Worm (Caenorhabditis elegans) whole organism, early embryonic: Measurements from ENCODE around the gene prkl-1.

Experiments used
- B0310.2 ChIP-seq: sonication (generic microtip); optimal IDR thresholded peaks from 2 replicates; lab custom pipeline; 2016; ENCODE audit warnings: mild to moderate bottlenecking, missing genetic modification characterization, missing compliant biosample characterization
- F13C5.2 ChIP-seq: sonication (generic microtip); optimal IDR thresholded peaks from 2 replicates; lab custom pipeline; 2017; ENCODE audit warnings: mild to moderate bottlenecking, missing genetic modification characterization, inconsistent platforms, missing compliant biosample characterization
- ama-1 ChIP-seq: fragments of 150-350 bp; optimal IDR thresholded peaks from 2 replicates; lab custom pipeline; 2014
- ceh-13 ChIP-seq: fragments of 200-800 bp; sonication (Bioruptor generic); optimal IDR thresholded peaks from 2 replicates; lab custom pipeline; 2018; ENCODE audit warnings: mild to moderate bottlenecking, missing genetic modification characterization, missing compliant biosample characterization
- flt-1 ChIP-seq: fragments of 200-800 bp; sonication (Bioruptor generic); IDR thresholded peaks from 2 replicates; pipeline ENCODE4 v1.3.6; 2022; ENCODE audit warnings: missing genetic modification characterization, missing compliant biosample characterization
- hmg-4 ChIP-seq: fragments of 200-800 bp; sonication (Bioruptor generic); optimal IDR thresholded peaks from 2 replicates; lab custom pipeline; 2018; ENCODE audit warnings: mild to moderate bottlenecking, missing genetic modification characterization, missing compliant biosample characterization
- hnd-1 ChIP-seq: sonication (generic microtip); optimal IDR thresholded peaks from 2 replicates; lab custom pipeline; 2016; ENCODE audit warnings: missing genetic modification characterization, missing compliant biosample characterization
- scrt-1 ChIP-seq: fragments of 200-800 bp; sonication (Bioruptor generic); IDR thresholded peaks from 2 replicates; pipeline ENCODE4 v1.3.6; 2022; ENCODE audit warnings: missing genetic modification characterization, missing compliant biosample characterization
- sea-1 ChIP-seq: fragments of 200-800 bp; sonication (Bioruptor generic); conservative IDR thresholded peaks from 2 replicates; pipeline ENCODE4 v1.3.6; 2022; ENCODE audit warnings: missing genetic modification characterization, missing compliant biosample characterization
- tbx-37 ChIP-seq: fragments of 200-800 bp; sonication (Bioruptor generic); conservative IDR thresholded peaks from 2 replicates; pipeline ENCODE4 v1.3.6; 2022; ENCODE audit warnings: missing genetic modification reagents, missing genetic modification characterization, missing compliant biosample characterization
- tra-4 ChIP-seq: sonication (generic microtip); optimal IDR thresholded peaks from 2 replicates; lab custom pipeline; 2017; ENCODE audit warnings: missing genetic modification characterization, missing compliant biosample characterization

- TF ChIP-seq tra-4: no peak
- no peak for TF ChIP-seq hnd-1 (tag; lab: Kevin White, UChicago)
- TF ChIP-seq tbx-37 (GFP tag; lab: Robert Waterston, UW): no peak
- no peak for TF ChIP-seq sea-1
- no peak for TF ChIP-seq flt-1 (GFP tag; lab: Robert Waterston, UW)
- TF ChIP-seq hmg-4 (GFP tag; lab: Kevin White, UChicago): no peak
- TF ChIP-seq ama-1: no peak
- TF ChIP-seq F13C5.2 (tag; lab: Kevin White, UChicago): no peak
- TF ChIP-seq B0310.2 (tag; lab: Kevin White, UChicago): no peak
- no peak for TF ChIP-seq scrt-1 (GFP tag; lab: Robert Waterston, UW)
- no peak for TF ChIP-seq ceh-13
Measured at ce11 chrIV:7022227-7022626, 35.5 kb upstream of the prkl-1 start.
